Worm (Caenorhabditis elegans) whole organism, L1 larva: ENCODE measurements around the gene msp-58.

Source experiments
- C16A3.4 ChIP-seq: fragments of 150-350 bp; optimal IDR thresholded peaks from 2 replicates; lab custom pipeline; 2014; ENCODE audit warnings: missing biosample characterization, missing genetic modification characterization
- Y116A8C.19 ChIP-seq: sonication (generic microtip); optimal IDR thresholded peaks from 2 replicates; lab custom pipeline; 2016; ENCODE audit warnings: missing compliant biosample characterization, missing genetic modification characterization, borderline replicate concordance
- ceh-8 ChIP-seq: fragments of 200-800 bp; sonication (Bioruptor generic); optimal IDR thresholded peaks from 2 replicates; lab custom pipeline; 2018; ENCODE audit warnings: mild to moderate bottlenecking, missing genetic modification characterization, moderate library complexity, missing compliant biosample characterization
- ces-1 ChIP-seq: fragments of 150-350 bp; optimal IDR thresholded peaks from 2 replicates; lab custom pipeline; 2014; ENCODE audit warnings: missing biosample characterization, missing genetic modification reagents, missing genetic modification characterization
- dsc-1 ChIP-seq: sonication (generic microtip); optimal IDR thresholded peaks from 2 replicates; lab custom pipeline; 2016; ENCODE audit warnings: mild to moderate bottlenecking, missing genetic modification characterization, missing compliant biosample characterization
- efl-1 ChIP-seq, 4 experiments: fragments of 150-350 bp; optimal IDR thresholded peaks in 3 of 4; peaks in 1 of 4; 1 replicate in 1 of 4; 2 replicates in 3 of 4; lab custom pipeline; 2014; ENCODE audit warnings: missing biosample characterization in 2 of 4, missing genetic modification characterization in 2 of 4, missing genetic modification reagents in 2 of 4
- egl-13 ChIP-seq: sonication (generic microtip); optimal IDR thresholded peaks from 2 replicates; lab custom pipeline; 2016; ENCODE audit warnings: missing genotype, missing genetic modification reagents, missing genetic modification characterization, missing compliant biosample characterization
- egl-27 ChIP-seq, 2 experiments: fragments of 150-350 bp in 1 of 2; sonication (generic microtip); optimal IDR thresholded peaks; 3 replicates each; lab custom pipeline; 2017 to 2018; ENCODE audit warnings: missing biosample characterization in 2 of 2, missing genetic modification characterization in 2 of 2, missing genetic modification reagents in 2 of 2
- elt-2 ChIP-seq: sonication (generic microtip); optimal IDR thresholded peaks from 2 replicates; lab custom pipeline; 2016; ENCODE audit warnings: missing genetic modification characterization, mild to moderate bottlenecking, inconsistent platforms, missing compliant biosample characterization, missing genetic modification reagents
- elt-3 ChIP-seq, 6 experiments: fragments of 150-350 bp in 1 of 6; sonication (generic microtip); optimal IDR thresholded peaks; 2 replicates each; lab custom pipeline; 2017 to 2018; ENCODE audit warnings: missing biosample characterization in 6 of 6, missing genetic modification characterization in 6 of 6, inconsistent platforms in 1 of 6
- fkh-8 ChIP-seq: sonication (generic microtip); optimal IDR thresholded peaks from 2 replicates; lab custom pipeline; 2016; ENCODE audit warnings: mild to moderate bottlenecking, missing genetic modification characterization, missing compliant biosample characterization
- hlh-17 ChIP-seq: fragments of 200-800 bp; sonication (Bioruptor generic); optimal IDR thresholded peaks from 2 replicates; lab custom pipeline; 2018; ENCODE audit warnings: missing genetic modification characterization, mild to moderate bottlenecking, missing compliant biosample characterization, moderate library complexity, borderline replicate concordance
- jun-1 ChIP-seq: fragments of 150-350 bp; optimal IDR thresholded peaks from 2 replicates; lab custom pipeline; 2014; ENCODE audit warnings: missing biosample characterization, missing genetic modification reagents, missing genetic modification characterization
- lin-13 ChIP-seq: fragments of 150-350 bp; optimal IDR thresholded peaks from 2 replicates; lab custom pipeline; 2014; ENCODE audit warnings: missing biosample characterization, missing genetic modification reagents, missing genetic modification characterization
- lin-15B ChIP-seq: fragments of 150-350 bp; sonication (generic microtip); optimal IDR thresholded peaks from 3 replicates; lab custom pipeline; 2014; ENCODE audit warnings: missing biosample characterization, missing genetic modification characterization
- lin-35 ChIP-seq, 2 experiments: fragments of 150-350 bp; optimal IDR thresholded peaks; 2 replicates each; lab custom pipeline; 2014; ENCODE audit warnings: missing biosample characterization in 2 of 2, missing genetic modification characterization in 2 of 2, missing genetic modification reagents in 2 of 2
- lir-3 ChIP-seq: sonication (generic microtip); optimal IDR thresholded peaks from 2 replicates; lab custom pipeline; 2016; ENCODE audit warnings: mild to moderate bottlenecking, missing genetic modification characterization, moderate library complexity, missing compliant biosample characterization; ENCODE audit not compliant: poor library complexity
- lsy-2 ChIP-seq, 2 experiments: fragments of 150-350 bp; optimal IDR thresholded peaks; 2 replicates each; lab custom pipeline; 2014; ENCODE audit warnings: missing biosample characterization in 2 of 2, missing genetic modification characterization in 2 of 2
- mef-2 ChIP-seq: fragments of 150-350 bp; optimal IDR thresholded peaks from 2 replicates; lab custom pipeline; 2014; ENCODE audit warnings: missing biosample characterization, missing genetic modification characterization
- mep-1 ChIP-seq: fragments of 150-350 bp; optimal IDR thresholded peaks from 2 replicates; lab custom pipeline; 2014; ENCODE audit warnings: missing biosample characterization, missing genetic modification characterization
- nhr-11 ChIP-seq: fragments of 150-350 bp; optimal IDR thresholded peaks from 2 replicates; lab custom pipeline; 2014; ENCODE audit warnings: missing biosample characterization, missing genetic modification characterization
- nhr-47 ChIP-seq: sonication (generic microtip); optimal IDR thresholded peaks from 2 replicates; lab custom pipeline; 2016; ENCODE audit warnings: mild to moderate bottlenecking, missing genetic modification characterization, moderate library complexity, missing compliant biosample characterization
- nhr-71 ChIP-seq: sonication (generic microtip); optimal IDR thresholded peaks from 2 replicates; lab custom pipeline; 2016; ENCODE audit warnings: mild to moderate bottlenecking, missing genetic modification characterization, moderate library complexity, missing compliant biosample characterization
- nhr-77 ChIP-seq: fragments of 150-350 bp; optimal IDR thresholded peaks from 2 replicates; lab custom pipeline; 2014; ENCODE audit warnings: missing biosample characterization, missing genetic modification characterization
- pqm-1 ChIP-seq: sonication (generic microtip); optimal IDR thresholded peaks from 3 replicates; lab custom pipeline; 2017; ENCODE audit warnings: missing biosample characterization, missing genetic modification characterization
- snpc-4 ChIP-seq: fragments of 150-350 bp; optimal IDR thresholded peaks from 2 replicates; lab custom pipeline; 2014; ENCODE audit warnings: missing biosample characterization, missing genetic modification characterization
- snu-23 ChIP-seq: sonication (generic microtip); optimal IDR thresholded peaks from 2 replicates; lab custom pipeline; 2016; ENCODE audit warnings: missing genetic modification characterization, missing compliant biosample characterization
- sox-4 ChIP-seq: sonication (generic microtip); optimal IDR thresholded peaks from 2 replicates; lab custom pipeline; 2016; ENCODE audit warnings: missing genetic modification characterization, missing compliant biosample characterization
- sup-37 ChIP-seq: fragments of 200-800 bp; sonication (Bioruptor generic); optimal IDR thresholded peaks from 2 replicates; lab custom pipeline; 2018; ENCODE audit warnings: mild to moderate bottlenecking, missing genetic modification characterization, missing compliant biosample characterization
- swsn-7 ChIP-seq: sonication (generic microtip); optimal IDR thresholded peaks from 2 replicates; lab custom pipeline; 2016; ENCODE audit warnings: missing genetic modification characterization, missing compliant biosample characterization
- tbx-2 ChIP-seq: sonication (generic microtip); optimal IDR thresholded peaks from 2 replicates; lab custom pipeline; 2016; ENCODE audit warnings: missing genetic modification characterization, missing compliant biosample characterization
- unc-62 ChIP-seq: fragments of 150-350 bp; optimal IDR thresholded peaks from 2 replicates; lab custom pipeline; 2014; ENCODE audit warnings: missing biosample characterization, missing genetic modification reagents, missing genetic modification characterization
- zag-1 ChIP-seq: fragments of 150-350 bp; optimal IDR thresholded peaks from 2 replicates; lab custom pipeline; 2014; ENCODE audit warnings: missing biosample characterization, missing genetic modification characterization
- zip-4 ChIP-seq: fragments of 200-800 bp; sonication (Bioruptor generic); optimal IDR thresholded peaks from 2 replicates; lab custom pipeline; 2018; ENCODE audit warnings: mild to moderate bottlenecking, missing genetic modification characterization, moderate library complexity, missing compliant biosample characterization
- ztf-4 ChIP-seq: fragments of 150-350 bp; optimal IDR thresholded peaks from 2 replicates; lab custom pipeline; 2014; ENCODE audit warnings: missing biosample characterization, missing genetic modification characterization

The msp-58 gene

ce11 chrIV:5287190-5287589 lies 21.2 kb upstream of the msp-58 start:
- TF ChIP-seq swsn-7 (no peak), dsc-1 (tag; lab: Kevin White, UChicago) (peak; percentile 61), nhr-71 (peak; percentile 24), fkh-8 (peak; percentile 46), efl-1 (optimal IDR thresholded peaks at IDR 0.05; lab: Kevin White, UChicago) (no peak), efl-1 (GFP tag; optimal IDR thresholded peaks at IDR 0.05 in 1 of 2; lab: Kevin White, UChicago) (peak in 1 of 2 experiments; percentile 10), egl-13 (peak; percentile 73), nhr-77 (no peak), nhr-47 (tag; lab: Kevin White, UChicago) (peak; percentile 30)
- TF ChIP-seq, all 84 proteins: peak for 6

ce11 chrIV:5288932-5289331 lies 19.5 kb upstream of the msp-58 start:
- TF ChIP-seq egl-27 (tag; optimal IDR thresholded peaks at IDR 0.05; lab: Kevin White, UChicago) (no peak), ceh-8 (GFP tag; lab: Kevin White, UChicago) (no peak), zag-1 (tag; lab: Kevin White, UChicago) (no peak), pqm-1 (tag; lab: Kevin White, UChicago) (no peak), lir-3 (tag; lab: Kevin White, UChicago) (no peak), fkh-8 (peak; percentile 76), dsc-1 (tag; lab: Kevin White, UChicago) (peak; percentile 43), snpc-4 (tag; lab: Kevin White, UChicago) (no peak), Y116A8C.19 (tag; lab: Kevin White, UChicago) (no peak), nhr-71 (peak; percentile 37), sox-4 (tag; lab: Kevin White, UChicago) (peak; percentile 55), elt-2 (no peak), nhr-47 (tag; lab: Kevin White, UChicago) (peak; percentile 38), mep-1 (tag; lab: Kevin White, UChicago) (no peak)
- TF ChIP-seq, all 84 proteins: peak for 5

ce11 chrIV:5290547-5290946 lies 17.8 kb upstream of the msp-58 start, which contains the start of gene nlp-47:
nlp-47 (plus strand) TSS chrIV:5290847.
- TF ChIP-seq zip-4 (GFP tag; lab: Kevin White, UChicago): no peak
- TF ChIP-seq elt-3 (tag; optimal IDR thresholded peaks at IDR 0.05; lab: Kevin White, UChicago): no peak
- TF ChIP-seq lin-35 (GFP tag; optimal IDR thresholded peaks at IDR 0.05; lab: Kevin White, UChicago): no peak
- peak; percentile 62 for TF ChIP-seq dsc-1 (tag; lab: Kevin White, UChicago)
- no peak for TF ChIP-seq ztf-4 (tag; lab: Kevin White, UChicago)
- no peak for TF ChIP-seq lin-15B (tag; lab: Kevin White, UChicago)

ce11 chrIV:5291207-5291606 lies 17.2 kb upstream of the msp-58 start:
- no peak for TF ChIP-seq C16A3.4 (tag; lab: Kevin White, UChicago)
- no peak for TF ChIP-seq hlh-17
- TF ChIP-seq, all 84 proteins: peak for 0

- no peak for TF ChIP-seq mep-1 (tag; lab: Kevin White, UChicago)
- TF ChIP-seq sup-37: no peak
- no peak for TF ChIP-seq lin-13 (GFP tag; lab: Kevin White, UChicago)
- TF ChIP-seq tbx-2: no peak
- no peak for TF ChIP-seq nhr-11
- no peak for TF ChIP-seq jun-1 (tag; lab: Kevin White, UChicago)
- TF ChIP-seq ces-1: no peak
- TF ChIP-seq lsy-2 (tag; optimal IDR thresholded peaks at IDR 0.05; lab: Kevin White, UChicago): no peak
- no peak for TF ChIP-seq unc-62
- no peak for TF ChIP-seq snu-23
- no peak for TF ChIP-seq swsn-7
- TF ChIP-seq efl-1 (optimal IDR thresholded peaks at IDR 0.05; lab: Kevin White, UChicago): no peak
- TF ChIP-seq efl-1 (GFP tag; optimal IDR thresholded peaks at IDR 0.05 in 1 of 2; lab: Kevin White, UChicago): peak in 1 of 2 experiments; percentile 54
- TF ChIP-seq hlh-17: no peak
- TF ChIP-seq mef-2 (tag; lab: Kevin White, UChicago): no peak
- peak; percentile 58 for TF ChIP-seq dsc-1 (tag; lab: Kevin White, UChicago)
Observed at ce11 chrIV:5294467-5294866, 13.9 kb upstream of the msp-58 start.
